Worm (Caenorhabditis elegans) whole organism, L3 larva: ENCODE data around the gene dpy-6.
A peak's percentile ranks its signal among the peaks of the same experiment; 100 is the strongest.

ENCODE experiments used
- ama-1 ChIP-seq: fragments of 150-350 bp; optimal IDR thresholded peaks from 2 replicates; lab custom pipeline; 2018
- ceh-16 ChIP-seq: sonication (generic microtip); optimal IDR thresholded peaks from 2 replicates; lab custom pipeline; 2017; ENCODE audit warnings: missing biosample characterization, missing genetic modification characterization
- ceh-82 ChIP-seq: fragments of 150-350 bp; optimal IDR thresholded peaks from 2 replicates; lab custom pipeline; 2014; ENCODE audit warnings: missing biosample characterization, missing genetic modification characterization
- ceh-9 ChIP-seq: sonication (generic microtip); optimal IDR thresholded peaks from 2 replicates; lab custom pipeline; 2018; ENCODE audit warnings: missing biosample characterization, missing genetic modification characterization
- daf-12 ChIP-seq: fragments of 150-350 bp; optimal IDR thresholded peaks from 2 replicates; lab custom pipeline; 2014; ENCODE audit warnings: missing biosample characterization, missing genetic modification reagents, missing genetic modification characterization
- egl-27 ChIP-seq: sonication (generic microtip); optimal IDR thresholded peaks from 4 replicates; lab custom pipeline; 2017; ENCODE audit warnings: missing biosample characterization, missing genetic modification reagents, missing genetic modification characterization
- elt-1 ChIP-seq: fragments of 150-350 bp; optimal IDR thresholded peaks from 2 replicates; lab custom pipeline; 2014; ENCODE audit warnings: missing biosample characterization, missing genetic modification characterization
- elt-2 ChIP-seq: sonication (generic microtip); optimal IDR thresholded peaks from 2 replicates; lab custom pipeline; 2016; ENCODE audit warnings: missing genetic modification reagents, mild to moderate bottlenecking, missing genetic modification characterization, missing compliant biosample characterization
- elt-3 ChIP-seq, 3 experiments: fragments of 150-350 bp in 1 of 3; sonication (generic microtip) in 2 of 3; optimal IDR thresholded peaks; 2 replicates in 2 of 3; 4 replicates in 1 of 3; lab custom pipeline; 2014 to 2017; ENCODE audit warnings: missing biosample characterization in 3 of 3, missing genetic modification characterization in 3 of 3
- eor-1 ChIP-seq, 2 experiments: fragments of 150-350 bp; optimal IDR thresholded peaks; 2 replicates each; lab custom pipeline; 2014 to 2018; ENCODE audit warnings: missing biosample characterization in 2 of 2, missing genetic modification characterization in 2 of 2
- fkh-10 ChIP-seq: sonication (generic microtip); optimal IDR thresholded peaks from 2 replicates; lab custom pipeline; 2017; ENCODE audit warnings: missing biosample characterization, missing genetic modification reagents, missing genetic modification characterization
- fos-1 ChIP-seq: fragments of 150-350 bp; optimal IDR thresholded peaks from 2 replicates; lab custom pipeline; 2014; ENCODE audit warnings: missing biosample characterization, missing genetic modification characterization
- hmg-11 ChIP-seq: sonication (generic microtip); optimal IDR thresholded peaks from 2 replicates; lab custom pipeline; 2016; ENCODE audit warnings: missing genetic modification characterization, missing compliant biosample characterization
- jun-1 ChIP-seq: fragments of 150-350 bp; optimal IDR thresholded peaks from 2 replicates; lab custom pipeline; 2014; ENCODE audit warnings: missing biosample characterization, missing genetic modification reagents, missing genetic modification characterization
- lin-15B ChIP-seq: fragments of 150-350 bp; optimal IDR thresholded peaks from 2 replicates; lab custom pipeline; 2014; ENCODE audit warnings: missing biosample characterization, missing genetic modification characterization
- lin-39 ChIP-seq: fragments of 150-350 bp; optimal IDR thresholded peaks from 2 replicates; lab custom pipeline; 2018; ENCODE audit warnings: missing biosample characterization, missing genetic modification reagents, missing genetic modification characterization
- lsy-12 ChIP-seq: sonication (generic microtip); optimal IDR thresholded peaks from 2 replicates; lab custom pipeline; 2016; ENCODE audit warnings: mild to moderate bottlenecking, missing genetic modification characterization, missing compliant biosample characterization
- mdl-1 ChIP-seq: fragments of 150-350 bp; optimal IDR thresholded peaks from 2 replicates; lab custom pipeline; 2014; ENCODE audit warnings: missing biosample characterization, missing genetic modification characterization
- nfya-1 ChIP-seq: sonication (generic microtip); optimal IDR thresholded peaks from 2 replicates; lab custom pipeline; 2017; ENCODE audit warnings: missing genetic modification characterization, mild to moderate bottlenecking, missing compliant biosample characterization, antibody characterized with exemption, moderate library complexity; ENCODE audit not compliant: insufficient read depth
- nhr-11 ChIP-seq: fragments of 150-350 bp; optimal IDR thresholded peaks from 2 replicates; lab custom pipeline; 2014; ENCODE audit warnings: missing biosample characterization, missing genetic modification characterization
- nhr-12 ChIP-seq: fragments of 150-350 bp; optimal IDR thresholded peaks from 2 replicates; lab custom pipeline; 2014; ENCODE audit warnings: missing biosample characterization, missing genetic modification characterization
- nhr-23 ChIP-seq: fragments of 150-350 bp; optimal IDR thresholded peaks from 2 replicates; lab custom pipeline; 2014; ENCODE audit warnings: missing biosample characterization, missing genetic modification reagents, missing genetic modification characterization
- nhr-237 ChIP-seq: fragments of 150-350 bp; optimal IDR thresholded peaks from 2 replicates; lab custom pipeline; 2014; ENCODE audit warnings: missing biosample characterization, missing genetic modification characterization
- nhr-25 ChIP-seq: sonication (generic microtip); optimal IDR thresholded peaks from 2 replicates; lab custom pipeline; 2017; ENCODE audit warnings: missing biosample characterization, missing genetic modification characterization
- nhr-43 ChIP-seq: sonication (generic microtip); optimal IDR thresholded peaks from 2 replicates; lab custom pipeline; 2016; ENCODE audit warnings: mild to moderate bottlenecking, missing genetic modification characterization, missing compliant biosample characterization; ENCODE audit not compliant: poor library complexity, severe bottlenecking
- nhr-67 ChIP-seq: fragments of 150-350 bp; optimal IDR thresholded peaks from 2 replicates; lab custom pipeline; 2014; ENCODE audit warnings: missing biosample characterization, missing genetic modification characterization
- nhr-76 ChIP-seq: fragments of 150-350 bp; sonication (generic microtip); optimal IDR thresholded peaks from 5 replicates; lab custom pipeline; 2014; ENCODE audit warnings: missing biosample characterization, missing genetic modification characterization
- nhr-77 ChIP-seq: fragments of 150-350 bp; optimal IDR thresholded peaks from 2 replicates; lab custom pipeline; 2014; ENCODE audit warnings: missing biosample characterization, missing genetic modification characterization
- pha-4 ChIP-seq: fragments of 150-350 bp; optimal IDR thresholded peaks from 2 replicates; lab custom pipeline; 2014; ENCODE audit warnings: missing biosample characterization, missing genetic modification reagents, missing genetic modification characterization
- pqm-1 ChIP-seq: fragments of 150-350 bp; optimal IDR thresholded peaks from 2 replicates; lab custom pipeline; 2017; ENCODE audit warnings: missing biosample characterization, missing genetic modification characterization, inconsistent platforms
- sea-2 ChIP-seq: fragments of 150-350 bp; sonication (generic microtip); optimal IDR thresholded peaks from 4 replicates; lab custom pipeline; 2014; ENCODE audit warnings: missing biosample characterization, missing genetic modification reagents, missing genetic modification characterization
- skn-1 ChIP-seq: fragments of 150-350 bp; optimal IDR thresholded peaks from 2 replicates; lab custom pipeline; 2014; ENCODE audit warnings: missing biosample characterization, missing genetic modification characterization
- snpc-4 ChIP-seq: fragments of 150-350 bp; optimal IDR thresholded peaks from 2 replicates; lab custom pipeline; 2014; ENCODE audit warnings: missing biosample characterization, missing genetic modification characterization
- tbx-2 ChIP-seq: sonication (generic microtip); optimal IDR thresholded peaks from 2 replicates; lab custom pipeline; 2016; ENCODE audit warnings: mild to moderate bottlenecking, missing genetic modification characterization, missing compliant biosample characterization
- unc-39 ChIP-seq: sonication (generic microtip); optimal IDR thresholded peaks from 4 replicates; lab custom pipeline; 2017; ENCODE audit warnings: missing biosample characterization, missing genetic modification characterization
- unc-62 ChIP-seq: fragments of 150-350 bp; sonication (generic microtip); optimal IDR thresholded peaks from 4 replicates; lab custom pipeline; 2014; ENCODE audit warnings: missing biosample characterization, missing genetic modification reagents, missing genetic modification characterization
- zag-1 ChIP-seq: fragments of 150-350 bp; optimal IDR thresholded peaks from 2 replicates; lab custom pipeline; 2014; ENCODE audit warnings: missing biosample characterization, missing genetic modification characterization

The dpy-6 gene

DNA sequence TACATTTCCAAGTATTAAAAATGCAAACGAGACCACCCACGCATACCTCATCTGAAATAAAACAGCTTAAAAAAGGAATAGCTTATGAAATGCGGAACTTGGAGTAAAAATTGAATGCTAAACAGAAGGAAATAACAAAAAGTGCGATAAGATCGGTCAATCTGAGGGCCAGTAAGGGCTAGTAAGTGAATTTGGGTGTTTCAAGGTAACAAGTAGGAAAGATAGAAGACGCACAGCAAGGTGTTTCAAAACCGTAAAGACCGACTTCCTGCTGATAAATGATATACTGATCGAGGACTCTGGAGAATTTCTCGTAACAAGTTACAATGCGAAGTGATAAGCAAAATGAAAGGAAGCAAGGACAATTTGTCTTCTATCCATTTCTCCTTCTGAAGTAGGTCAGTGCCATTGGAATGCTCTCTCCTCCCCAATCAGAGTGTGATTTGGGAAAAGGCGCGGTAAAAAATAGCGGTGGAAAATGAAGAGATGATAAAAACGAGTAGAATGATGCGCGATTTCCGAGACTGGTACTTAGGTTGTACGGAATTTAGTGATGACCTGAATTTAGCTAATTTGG is at the start of gene dpy-6:
dpy-6 (minus strand) TSS at position 51 of the 577 bp plus-strand sequence.
- TF ChIP-seq daf-12 (tag; lab: Kevin White, UChicago), result no peak
- peak; percentile 36 for TF ChIP-seq nhr-23 (tag; lab: Kevin White, UChicago)
- TF ChIP-seq elt-3 (tag; optimal IDR thresholded peaks at IDR 0.05; lab: Kevin White, UChicago), result peak in 1 of 3 experiments; percentile 65

ce11 chrX:8504207-8504606 is 48.8 kb upstream of the dpy-6 start:
- no peak for TF ChIP-seq fos-1 (tag; lab: Kevin White, UChicago)
- no peak for TF ChIP-seq pqm-1 (tag; lab: Kevin White, UChicago)
- no peak for TF ChIP-seq pha-4
- TF ChIP-seq nhr-12 (tag; lab: Kevin White, UChicago), result no peak
- TF ChIP-seq nhr-23 (tag; lab: Kevin White, UChicago), result peak; percentile 71
- peak; percentile 60 for TF ChIP-seq nhr-43 (tag; lab: Kevin White, UChicago)
- no peak for TF ChIP-seq unc-62 (GFP tag; lab: Kevin White, UChicago)
- TF ChIP-seq nhr-237, result no peak
- TF ChIP-seq nhr-25 (tag; lab: Kevin White, UChicago), result peak; percentile 15
- TF ChIP-seq eor-1 (tag; optimal IDR thresholded peaks at IDR 0.05; lab: Kevin White, UChicago), result no peak
- TF ChIP-seq daf-12 (tag; lab: Kevin White, UChicago), result no peak

DNA sequence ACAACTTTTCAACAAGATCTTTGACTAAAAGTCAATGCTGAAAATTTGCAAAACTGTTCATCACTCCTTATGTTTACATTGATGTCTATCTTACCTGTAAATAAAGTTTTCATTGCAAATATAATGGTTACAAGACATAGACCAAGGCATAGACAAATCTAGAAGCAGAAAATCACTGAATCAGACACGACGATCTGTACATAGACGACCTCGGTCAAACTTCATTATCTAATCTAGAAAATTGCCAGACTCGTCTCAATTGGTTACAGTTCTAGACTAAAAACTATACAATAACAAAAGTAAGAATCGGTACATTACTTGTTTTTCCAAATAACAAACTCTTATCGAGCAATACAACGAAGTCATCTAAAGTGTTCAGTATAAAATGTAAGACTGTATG is 45.5 kb upstream of the dpy-6 start, which contains the start of gene grd-4:
grd-4 (plus strand) TSS at position 301 of the 400 bp plus-strand sequence.
- TF ChIP-seq nhr-25 (tag; lab: Kevin White, UChicago), result peak; percentile 49
- no peak for TF ChIP-seq ceh-16 (tag; lab: Kevin White, UChicago)
- peak; percentile 77 for TF ChIP-seq elt-1 (tag; lab: Kevin White, UChicago)

ce11 chrX:8499721-8500120 is 44.3 kb upstream of the dpy-6 start, which contains the start of gene grd-14:
TSS of gene grd-14 (plus strand) at chrX:8500021.
- TF ChIP-seq nhr-25 (tag; lab: Kevin White, UChicago) (peak; percentile 60), lin-15B (tag; lab: Kevin White, UChicago) (no peak)

ce11 chrX:8495005-8495404 is 39.6 kb upstream of the dpy-6 start, which contains the start of gene T01B10.5:
TSS of gene T01B10.5 (plus strand) at chrX:8495305.
- no peak for TF ChIP-seq eor-1 (tag; optimal IDR thresholded peaks at IDR 0.05; lab: Kevin White, UChicago)
- no peak for TF ChIP-seq ceh-9 (tag; lab: Kevin White, UChicago)
- no peak for TF ChIP-seq fkh-10 (GFP tag; lab: Kevin White, UChicago)
- TF ChIP-seq tbx-2 (tag; lab: Kevin White, UChicago), result no peak
- TF ChIP-seq nhr-77, result no peak
- TF ChIP-seq ama-1 (lab: Kevin White, UChicago), result no peak
- no peak for TF ChIP-seq lin-39
- no peak for TF ChIP-seq egl-27 (tag; lab: Kevin White, UChicago)
- no peak for TF ChIP-seq hmg-11 (tag; lab: Kevin White, UChicago)
- no peak for TF ChIP-seq nhr-76
- TF ChIP-seq ceh-82 (tag; lab: Kevin White, UChicago), result no peak
- no peak for TF ChIP-seq nhr-67
- TF ChIP-seq nhr-11, result no peak
- TF ChIP-seq zag-1, result no peak
- no peak for TF ChIP-seq nhr-23 (tag; lab: Kevin White, UChicago)
- no peak for TF ChIP-seq ceh-16 (tag; lab: Kevin White, UChicago)
- no peak for TF ChIP-seq snpc-4 (tag; lab: Kevin White, UChicago)
- TF ChIP-seq skn-1, result no peak

- TF ChIP-seq jun-1 (tag; lab: Kevin White, UChicago), result peak; percentile 1
- no peak for TF ChIP-seq lsy-12
- TF ChIP-seq elt-2 (tag; lab: Kevin White, UChicago), result peak; percentile 41
- no peak for TF ChIP-seq mdl-1 (tag; lab: Kevin White, UChicago)
- no peak for TF ChIP-seq nhr-77
- no peak for TF ChIP-seq sea-2 (GFP tag; lab: Kevin White, UChicago)
- TF ChIP-seq nhr-76, result no peak
- TF ChIP-seq nfya-1 (tag; lab: Kevin White, UChicago), result no peak
- TF ChIP-seq unc-39 (tag; lab: Kevin White, UChicago), result no peak
- TF ChIP-seq nhr-67, result no peak
- peak; percentile 17 for TF ChIP-seq pqm-1 (tag; lab: Kevin White, UChicago)
- TF ChIP-seq pha-4, result peak; percentile 80
- no peak for TF ChIP-seq lin-15B (tag; lab: Kevin White, UChicago)
- no peak for TF ChIP-seq lin-39
Observed at ce11 chrX:8492750-8493149, 37.3 kb upstream of the dpy-6 start.
